Fruit fly (Drosophila melanogaster) whole organism, pupa: ENCODE measurements around the gene UQCR-6.4L.

ENCODE experiments used
- CG10348 ChIP-seq: fragments of 200-800 bp; sonication (Bioruptor generic); IDR thresholded peaks from 2 replicates; pipeline ENCODE4 v1.3.6; 2022; ENCODE audit warnings: missing biosample characterization, missing genetic modification characterization
- CG12605 ChIP-seq: fragments of 200-800 bp; sonication (Bioruptor generic); IDR thresholded peaks from 2 replicates; pipeline ENCODE4 v1.3.6; 2022; ENCODE audit warnings: missing biosample characterization, missing genetic modification characterization
- CG13204 ChIP-seq: fragments of 200-800 bp; sonication (Bioruptor generic); optimal IDR thresholded peaks from 2 replicates; lab custom pipeline; 2018; ENCODE audit warnings: missing biosample characterization, mild to moderate bottlenecking, missing genetic modification characterization, moderate library complexity
- CG14655 ChIP-seq: fragments of 200-800 bp; sonication (Bioruptor generic); optimal IDR thresholded peaks from 3 replicates; lab custom pipeline; 2017; ENCODE audit warnings: mild to moderate bottlenecking, missing biosample characterization, missing genetic modification reagents, missing genetic modification characterization
- CG15710 ChIP-seq: fragments of 200-800 bp; sonication (Bioruptor generic); optimal IDR thresholded peaks from 2 replicates; lab custom pipeline; 2018; ENCODE audit warnings: missing biosample characterization, mild to moderate bottlenecking, missing genetic modification characterization, moderate library complexity
- CG17806 ChIP-seq: fragments of 200-800 bp; sonication (Bioruptor generic); optimal IDR thresholded peaks from 2 replicates; lab custom pipeline; 2018; ENCODE audit warnings: missing biosample characterization, mild to moderate bottlenecking, missing genetic modification characterization, moderate library complexity
- CG32121 ChIP-seq: fragments of 200-800 bp; sonication (Bioruptor generic); IDR thresholded peaks from 2 replicates; pipeline ENCODE4 v1.3.6; 2022; ENCODE audit warnings: missing biosample characterization, missing genetic modification characterization
- CG34367 ChIP-seq: fragments of 200-800 bp; sonication (Bioruptor generic); optimal IDR thresholded peaks from 2 replicates; lab custom pipeline; 2018; ENCODE audit warnings: missing biosample characterization, mild to moderate bottlenecking, missing genetic modification characterization
- CG4496 ChIP-seq: fragments of 200-800 bp; sonication (Bioruptor generic); IDR thresholded peaks from 3 replicates; pipeline ENCODE4 v1.3.6; 2022; ENCODE audit warnings: missing biosample characterization, missing genetic modification characterization
- CG8159 ChIP-seq: fragments of 200-800 bp; sonication (Bioruptor generic); optimal IDR thresholded peaks from 3 replicates; lab custom pipeline; 2018; ENCODE audit warnings: missing biosample characterization, mild to moderate bottlenecking, missing genetic modification characterization, moderate library complexity
- CG8301 ChIP-seq: fragments of 200-800 bp; sonication (Bioruptor generic); optimal IDR thresholded peaks from 2 replicates; lab custom pipeline; 2018; ENCODE audit warnings: missing biosample characterization, mild to moderate bottlenecking, missing genetic modification characterization
- CG9948 ChIP-seq: fragments of 200-800 bp; sonication (Bioruptor generic); optimal IDR thresholded peaks from 2 replicates; lab custom pipeline; 2018; ENCODE audit warnings: missing biosample characterization, mild to moderate bottlenecking, missing genetic modification characterization, moderate library complexity
- D1 ChIP-seq: fragments of 200-800 bp; sonication (Bioruptor generic); optimal IDR thresholded peaks from 2 replicates; lab custom pipeline; 2018; ENCODE audit warnings: missing biosample characterization, mild to moderate bottlenecking, missing genetic modification characterization, moderate library complexity
- EcR ChIP-seq: fragments of 200-800 bp; sonication (Bioruptor generic); optimal IDR thresholded peaks from 3 replicates; lab custom pipeline; 2019; ENCODE audit warnings: missing biosample characterization, missing genetic modification characterization, mild to moderate bottlenecking, moderate library complexity, missing genetic modification reagents
- Ets98B ChIP-seq: fragments of 200-800 bp; sonication (Bioruptor generic); IDR thresholded peaks from 2 replicates; pipeline ENCODE4 v1.3.6; 2022; ENCODE audit warnings: missing biosample characterization, missing genetic modification characterization
- Pif1A ChIP-seq: fragments of 200-800 bp; sonication (Bioruptor generic); optimal IDR thresholded peaks from 3 replicates; lab custom pipeline; 2016; ENCODE audit warnings: missing biosample characterization, missing genetic modification characterization
- Pif1B ChIP-seq: fragments of 200-800 bp; sonication (Bioruptor generic); optimal IDR thresholded peaks from 3 replicates; lab custom pipeline; 2016; ENCODE audit warnings: missing biosample characterization, missing genetic modification characterization
- Snoo ChIP-seq: fragments of 200-800 bp; sonication (Bioruptor generic); optimal IDR thresholded peaks from 3 replicates; lab custom pipeline; 2017; ENCODE audit warnings: missing biosample characterization, mild to moderate bottlenecking, missing genetic modification characterization, inconsistent platforms
- fd96Ca ChIP-seq: fragments of 200-800 bp; sonication (Bioruptor generic); IDR thresholded peaks from 3 replicates; pipeline ENCODE4 v1.3.6; 2022; ENCODE audit warnings: missing biosample characterization, missing genetic modification characterization
- gl ChIP-seq: fragments of 200-800 bp; sonication (Bioruptor generic); optimal IDR thresholded peaks from 2 replicates; lab custom pipeline; 2018; ENCODE audit warnings: missing biosample characterization, mild to moderate bottlenecking, missing genetic modification characterization
- rn ChIP-seq: fragments of 200-800 bp; sonication (Bioruptor generic); IDR thresholded peaks from 2 replicates; pipeline ENCODE4 v1.3.6; 2022; ENCODE audit warnings: missing biosample characterization, missing genetic modification characterization

Gene UQCR-6.4L

dm6 chr3L:16556523-16556922 is 10.0 kb upstream of the UQCR-6.4L start, which contains the start of gene CG4229:
Gene CG4229 (plus strand): TSS chr3L:16556823.
- no peak for TF ChIP-seq CG10348
- TF ChIP-seq gl (tag; lab: Kevin White, UChicago), result no peak
- TF ChIP-seq CG4496 (GFP tag; lab: Robert Waterston, UW), result no peak
- TF ChIP-seq Pif1A (GFP tag; lab: Kevin White, UChicago), result no peak
- TF ChIP-seq CG8159, result no peak
- no peak for TF ChIP-seq fd96Ca
- no peak for TF ChIP-seq Pif1B
- no peak for TF ChIP-seq CG8301 (tag; lab: Kevin White, UChicago)
- no peak for TF ChIP-seq Ets98B

- TF ChIP-seq CG13204 (no peak), CG17806 (tag; lab: Kevin White, UChicago) (no peak), CG34367 (tag; lab: Kevin White, UChicago) (no peak), CG32121 (no peak), CG10348 (no peak), CG12605 (no peak), D1 (tag; lab: Kevin White, UChicago) (no peak), gl (tag; lab: Kevin White, UChicago) (no peak), rn (GFP tag; lab: Robert Waterston, UW) (no peak), CG14655 (GFP tag; lab: Kevin White, UChicago) (no peak), fd96Ca (no peak), CG8301 (tag; lab: Kevin White, UChicago) (no peak), Snoo (no peak), CG4496 (GFP tag; lab: Robert Waterston, UW) (no peak), Ets98B (no peak), EcR (GFP tag; lab: Kevin White, UChicago) (no peak), CG9948 (no peak), Pif1B (no peak), CG15710 (tag; lab: Kevin White, UChicago) (no peak)
Observed at dm6 chr3L:16563361-16563760, 3.2 kb upstream of the UQCR-6.4L start.

dm6 chr3L:16566093-16566492 is 457 bp upstream of the UQCR-6.4L start:
- TF ChIP-seq CG15710 (tag; lab: Kevin White, UChicago) (no peak), gl (tag; lab: Kevin White, UChicago) (no peak), fd96Ca (no peak), CG9948 (no peak), CG8301 (tag; lab: Kevin White, UChicago) (no peak), CG34367 (tag; lab: Kevin White, UChicago) (no peak), Pif1A (GFP tag; lab: Kevin White, UChicago) (no peak), D1 (tag; lab: Kevin White, UChicago) (no peak), CG14655 (GFP tag; lab: Kevin White, UChicago) (no peak), CG13204 (no peak), CG4496 (GFP tag; lab: Robert Waterston, UW) (no peak), CG32121 (no peak), CG10348 (no peak), CG17806 (tag; lab: Kevin White, UChicago) (no peak), Snoo (no peak), EcR (GFP tag; lab: Kevin White, UChicago) (no peak), Pif1B (no peak), rn (GFP tag; lab: Robert Waterston, UW) (no peak), CG8159 (no peak)

- TF ChIP-seq gl (tag; lab: Kevin White, UChicago) (no peak), CG14655 (GFP tag; lab: Kevin White, UChicago) (peak; percentile 16), fd96Ca (no peak), CG32121 (0 out of 2 replicates have a peak, but pooled peaks have one; percentile 20)
Observed at dm6 chr3L:16567495-16567894, 945 bp downstream of the UQCR-6.4L start.

- TF ChIP-seq CG34367 (tag; lab: Kevin White, UChicago) (no peak), Snoo (no peak), CG8301 (tag; lab: Kevin White, UChicago) (no peak)
Observed at dm6 chr3L:16569456-16569855, 2.9 kb downstream of the UQCR-6.4L start.

- TF ChIP-seq CG4496 (GFP tag; lab: Robert Waterston, UW), result 0 out of 3 replicates have a peak, but pooled peaks have one; percentile 6
- no peak for TF ChIP-seq gl (tag; lab: Kevin White, UChicago)
- no peak for TF ChIP-seq CG9948
- TF ChIP-seq CG17806 (tag; lab: Kevin White, UChicago), result no peak
- TF ChIP-seq fd96Ca, result no peak
- TF ChIP-seq Ets98B, result no peak
- TF ChIP-seq Pif1A (GFP tag; lab: Kevin White, UChicago), result no peak
- no peak for TF ChIP-seq CG32121
- TF ChIP-seq CG8301 (tag; lab: Kevin White, UChicago), result peak; percentile 7
- no peak for TF ChIP-seq CG15710 (tag; lab: Kevin White, UChicago)
- TF ChIP-seq Pif1B, result no peak
- no peak for TF ChIP-seq rn (GFP tag; lab: Robert Waterston, UW)
- TF ChIP-seq CG34367 (tag; lab: Kevin White, UChicago), result no peak
- no peak for TF ChIP-seq CG14655 (GFP tag; lab: Kevin White, UChicago)
- no peak for TF ChIP-seq Snoo
- TF ChIP-seq D1 (tag; lab: Kevin White, UChicago), result no peak
Observed at dm6 chr3L:16571014-16571738, 4.6 kb downstream of the UQCR-6.4L start.

dm6 chr3L:16571739-16572063 is 5.2 kb downstream of the UQCR-6.4L start:
- no peak for TF ChIP-seq fd96Ca
- TF ChIP-seq CG12605, result no peak
- no peak for TF ChIP-seq CG15710 (tag; lab: Kevin White, UChicago)
